Worm (Caenorhabditis elegans) whole organism, late embryonic: Measurements from ENCODE around the gene Y50D4B.2.

ENCODE experiments used
- T23F11.4 ChIP-seq: fragments of 200-800 bp; sonication (Bioruptor generic); optimal IDR thresholded peaks from 2 replicates; lab custom pipeline; 2018; ENCODE audit warnings: mild to moderate bottlenecking, missing genetic modification characterization, missing compliant biosample characterization
- ceh-30 ChIP-seq: fragments of 150-350 bp; optimal IDR thresholded peaks from 2 replicates; lab custom pipeline; 2014; ENCODE audit warnings: missing biosample characterization, missing genetic modification characterization
- ceh-9 ChIP-seq: sonication (generic microtip); optimal IDR thresholded peaks from 2 replicates; lab custom pipeline; 2016; ENCODE audit warnings: mild to moderate bottlenecking, missing genetic modification characterization, inconsistent platforms, missing compliant biosample characterization
- elt-2 ChIP-seq: sonication (generic microtip); optimal IDR thresholded peaks from 2 replicates; lab custom pipeline; 2016; ENCODE audit warnings: missing genetic modification reagents, missing genetic modification characterization, missing compliant biosample characterization
- ets-4 ChIP-seq: sonication (generic microtip); optimal IDR thresholded peaks from 2 replicates; lab custom pipeline; 2016; ENCODE audit warnings: missing genetic modification characterization, missing compliant biosample characterization
- fkh-10 ChIP-seq: fragments of 150-350 bp; optimal IDR thresholded peaks from 2 replicates; lab custom pipeline; 2014; ENCODE audit warnings: missing biosample characterization, missing genetic modification reagents, missing genetic modification characterization
- fkh-6 ChIP-seq: sonication (generic microtip); optimal IDR thresholded peaks from 2 replicates; lab custom pipeline; 2016; ENCODE audit warnings: missing genetic modification characterization, missing compliant biosample characterization
- nfya-1 ChIP-seq: sonication (generic microtip); optimal IDR thresholded peaks from 2 replicates; lab custom pipeline; 2017; ENCODE audit warnings: missing genetic modification characterization, mild to moderate bottlenecking, missing compliant biosample characterization, antibody characterized with exemption, moderate library complexity
- nhr-11 ChIP-seq: fragments of 150-350 bp; optimal IDR thresholded peaks from 2 replicates; lab custom pipeline; 2014; ENCODE audit warnings: missing biosample characterization, missing genetic modification characterization
- pax-1 ChIP-seq: fragments of 150-350 bp; optimal IDR thresholded peaks from 2 replicates; lab custom pipeline; 2014; ENCODE audit warnings: missing biosample characterization, missing genetic modification characterization
- pqm-1 ChIP-seq: sonication (generic microtip); optimal IDR thresholded peaks from 2 replicates; lab custom pipeline; 2016; ENCODE audit warnings: missing genetic modification characterization, missing compliant biosample characterization
- pros-1 ChIP-seq: fragments of 150-350 bp; optimal IDR thresholded peaks from 2 replicates; lab custom pipeline; 2014; ENCODE audit warnings: missing biosample characterization, missing genetic modification reagents, missing genetic modification characterization
- sox-4 ChIP-seq: sonication (generic microtip); optimal IDR thresholded peaks from 2 replicates; lab custom pipeline; 2017; ENCODE audit warnings: mild to moderate bottlenecking, missing genetic modification characterization, inconsistent platforms, missing compliant biosample characterization

- TF ChIP-seq pqm-1 (no peak), nhr-11 (tag; lab: Kevin White, UChicago) (no peak), ceh-9 (tag; lab: Kevin White, UChicago) (no peak), pax-1 (tag; lab: Kevin White, UChicago) (no peak), ceh-30 (no peak), pros-1 (no peak), sox-4 (tag; lab: Kevin White, UChicago) (no peak), nfya-1 (no peak), fkh-10 (GFP tag; lab: Kevin White, UChicago) (no peak), elt-2 (no peak), ets-4 (tag; lab: Kevin White, UChicago) (no peak), fkh-6 (tag; lab: Kevin White, UChicago) (no peak), T23F11.4 (GFP tag; lab: Kevin White, UChicago) (no peak)
Observed at ce11 chrV:1153387-1153786, 53.0 kb downstream of the Y50D4B.2 start.
